Fruit fly (Drosophila melanogaster) whole organism, embryonic: Measurements from ENCODE around the gene CG8507.

ENCODE experiments used
- Abd-B ChIP-seq: fragments of 200-800 bp; sonication (Bioruptor generic); optimal IDR thresholded peaks from 2 replicates; lab custom pipeline; 2018; ENCODE audit warnings: missing biosample characterization, mild to moderate bottlenecking, missing genetic modification characterization, moderate library complexity
- Atf-2 ChIP-seq: fragments of 200-800 bp; sonication (Bioruptor generic); optimal IDR thresholded peaks from 2 replicates; lab custom pipeline; 2016; ENCODE audit warnings: missing biosample characterization, missing genetic modification characterization
- Blimp-1 ChIP-seq: fragments of 200-800 bp; sonication (Bioruptor generic); optimal IDR thresholded peaks from 3 replicates; lab custom pipeline; 2018; ENCODE audit warnings: missing biosample characterization, missing genetic modification characterization, mild to moderate bottlenecking, moderate library complexity, missing genetic modification reagents
- Bteb2 ChIP-seq: fragments of 200-800 bp; sonication (Bioruptor generic); optimal IDR thresholded peaks from 2 replicates; lab custom pipeline; 2016; ENCODE audit warnings: missing biosample characterization, missing genetic modification characterization
- CG10366 ChIP-seq: fragments of 200-800 bp; sonication (Bioruptor generic); IDR thresholded peaks from 2 replicates; pipeline ENCODE4 v1.3.6; 2022; ENCODE audit warnings: missing biosample characterization, missing genetic modification characterization
- CG15073 ChIP-seq: fragments of 200-800 bp; sonication (Bioruptor generic); optimal IDR thresholded peaks from 2 replicates; lab custom pipeline; 2016; ENCODE audit warnings: missing biosample characterization, missing genetic modification characterization
- CG15514 ChIP-seq: fragments of 200-800 bp; sonication (Bioruptor generic); optimal IDR thresholded peaks from 3 replicates; lab custom pipeline; 2017; ENCODE audit warnings: missing biosample characterization, missing genetic modification characterization, mild to moderate bottlenecking, moderate library complexity, missing genetic modification reagents
- CG16815 ChIP-seq: fragments of 200-800 bp; sonication (Bioruptor generic); optimal IDR thresholded peaks from 3 replicates; lab custom pipeline; 2017; ENCODE audit warnings: missing biosample characterization, mild to moderate bottlenecking, missing genetic modification characterization
- CG17361 ChIP-seq: fragments of 200-800 bp; sonication (Bioruptor generic); IDR thresholded peaks from 3 replicates; pipeline ENCODE4 v1.3.6; 2022; ENCODE audit warnings: missing biosample characterization, missing genetic modification characterization
- CG18011 ChIP-seq: fragments of 200-800 bp; sonication (Bioruptor generic); optimal IDR thresholded peaks from 2 replicates; lab custom pipeline; 2017; ENCODE audit warnings: missing biosample characterization, missing genetic modification characterization, mild to moderate bottlenecking, moderate library complexity, missing genotype
- CG1832 ChIP-seq: fragments of 200-800 bp; sonication (Bioruptor generic); optimal IDR thresholded peaks from 2 replicates; lab custom pipeline; 2017; ENCODE audit warnings: missing biosample characterization, mild to moderate bottlenecking, missing genetic modification characterization, inconsistent platforms
- CG3163 ChIP-seq: fragments of 200-800 bp; sonication (Bioruptor generic); optimal IDR thresholded peaks from 3 replicates; lab custom pipeline; 2016; ENCODE audit warnings: missing biosample characterization, missing genetic modification characterization
- CG3281 ChIP-seq: fragments of 200-800 bp; sonication (Bioruptor generic); optimal IDR thresholded peaks from 3 replicates; lab custom pipeline; 2017; ENCODE audit warnings: missing biosample characterization, mild to moderate bottlenecking, missing genetic modification characterization
- CG33213 ChIP-seq: fragments of 200-800 bp; sonication (Bioruptor generic); optimal IDR thresholded peaks from 3 replicates; lab custom pipeline; 2016; ENCODE audit warnings: missing biosample characterization, missing genetic modification characterization
- CG34224 ChIP-seq: fragments of 200-800 bp; sonication (Bioruptor generic); IDR thresholded peaks from 3 replicates; pipeline ENCODE4 v1.3.6; 2022; ENCODE audit warnings: missing biosample characterization, missing genetic modification characterization; ENCODE audit not compliant: partially characterized antibody
- CG3838 ChIP-seq: fragments of 200-800 bp; sonication (Bioruptor generic); optimal IDR thresholded peaks from 3 replicates; lab custom pipeline; 2016; ENCODE audit warnings: missing biosample characterization, missing genetic modification characterization
- CG42726 ChIP-seq: fragments of 200-800 bp; sonication (Bioruptor generic); IDR thresholded peaks from 2 replicates; pipeline ENCODE4 v1.3.6; 2022; ENCODE audit warnings: missing biosample characterization, missing genetic modification characterization; ENCODE audit not compliant: partially characterized antibody
- CG5180 ChIP-seq: fragments of 200-800 bp; sonication (Bioruptor generic); optimal IDR thresholded peaks from 3 replicates; lab custom pipeline; 2017; ENCODE audit warnings: missing biosample characterization, missing genetic modification characterization, mild to moderate bottlenecking, moderate library complexity, missing genetic modification reagents
- CG6272 ChIP-seq: fragments of 200-800 bp; sonication (Bioruptor generic); IDR thresholded peaks from 2 replicates; pipeline ENCODE4 v1.3.6; 2022; ENCODE audit warnings: missing biosample characterization, missing genetic modification characterization
- CG8359 ChIP-seq: fragments of 200-800 bp; sonication (Bioruptor generic); optimal IDR thresholded peaks from 2 replicates; lab custom pipeline; 2017; ENCODE audit warnings: missing biosample characterization, mild to moderate bottlenecking, missing genetic modification characterization, borderline replicate concordance
- CG9437 ChIP-seq: fragments of 200-800 bp; sonication (Bioruptor generic); optimal IDR thresholded peaks from 2 replicates; lab custom pipeline; 2018; ENCODE audit warnings: missing biosample characterization, mild to moderate bottlenecking, missing genetic modification characterization
- CrebB ChIP-seq: fragments of 200-800 bp; sonication (Bioruptor generic); optimal IDR thresholded peaks from 3 replicates; lab custom pipeline; 2018; ENCODE audit warnings: missing biosample characterization, mild to moderate bottlenecking, missing genetic modification characterization
- Eip74EF ChIP-seq, 2 experiments: fragments of 200-800 bp in 1 of 2; fragments of >200 bp in 1 of 2; sonication (Bioruptor generic) in 1 of 2; optimal IDR thresholded peaks; 2 replicates each; lab custom pipeline; 2017 to 2019; ENCODE audit warnings: missing biosample characterization in 2 of 2, missing genetic modification characterization in 2 of 2, mild to moderate bottlenecking in 1 of 2, moderate library complexity in 1 of 2
- Gug ChIP-seq: fragments of 200-800 bp; sonication (Bioruptor generic); IDR thresholded peaks from 4 replicates; pipeline ENCODE4 v1.3.6; 2022; ENCODE audit warnings: missing biosample characterization, missing genetic modification characterization
- Hand ChIP-seq: fragments of 200-800 bp; sonication (Bioruptor generic); optimal IDR thresholded peaks from 2 replicates; lab custom pipeline; 2017; ENCODE audit warnings: mild to moderate bottlenecking, missing biosample characterization, missing genetic modification reagents, missing genetic modification characterization
- Lhr ChIP-seq: fragments of 200-800 bp; sonication (Bioruptor generic); optimal IDR thresholded peaks from 3 replicates; lab custom pipeline; 2017; ENCODE audit warnings: mild to moderate bottlenecking, missing biosample characterization, missing genetic modification reagents, missing genetic modification characterization
- TFAM ChIP-seq: fragments of 200-800 bp; sonication (Bioruptor generic); optimal IDR thresholded peaks from 2 replicates; lab custom pipeline; 2017; ENCODE audit warnings: missing biosample characterization, missing genetic modification characterization, inconsistent platforms
- Trl ChIP-seq, 3 experiments: fragments of >200 bp in 2 of 3; fragments of 200-800 bp in 1 of 3; sonication (Bioruptor generic) in 1 of 3; optimal IDR thresholded peaks; 2 replicates in 1 of 3; 3 replicates in 2 of 3; lab custom pipeline; 2016 to 2017; ENCODE audit warnings: missing biosample characterization in 1 of 3, missing genetic modification characterization in 1 of 3
- ab ChIP-seq: fragments of 200-800 bp; sonication (Bioruptor generic); optimal IDR thresholded peaks from 2 replicates; lab custom pipeline; 2016; ENCODE audit warnings: missing biosample characterization, missing genetic modification characterization
- abd-A ChIP-seq: fragments of 200-800 bp; sonication (Bioruptor generic); optimal IDR thresholded peaks from 3 replicates; lab custom pipeline; 2019; ENCODE audit warnings: missing biosample characterization, mild to moderate bottlenecking, missing genetic modification characterization, moderate library complexity
- al ChIP-seq: fragments of 200-800 bp; sonication (Bioruptor generic); IDR thresholded peaks from 2 replicates; pipeline ENCODE4 v1.3.6; 2022; ENCODE audit warnings: missing biosample characterization, missing genetic modification characterization
- btn ChIP-seq: fragments of 200-800 bp; sonication (Bioruptor generic); optimal IDR thresholded peaks from 2 replicates; lab custom pipeline; 2016; ENCODE audit warnings: missing biosample characterization, missing genetic modification characterization
- cato ChIP-seq: fragments of 200-800 bp; sonication (Bioruptor generic); optimal IDR thresholded peaks from 2 replicates; lab custom pipeline; 2016; ENCODE audit warnings: missing biosample characterization, missing genetic modification characterization, borderline replicate concordance
- chif ChIP-seq, 2 experiments: fragments of 200-800 bp; sonication (Bioruptor generic); optimal IDR thresholded peaks; 3 replicates each; lab custom pipeline; 2016; ENCODE audit warnings: missing biosample characterization in 2 of 2, missing genetic modification characterization in 2 of 2
- dm ChIP-seq: fragments of 200-800 bp; sonication (Bioruptor generic); optimal IDR thresholded peaks from 3 replicates; lab custom pipeline; 2016; ENCODE audit warnings: missing biosample characterization, missing genetic modification characterization
- hbn ChIP-seq: fragments of 200-800 bp; sonication (Bioruptor generic); IDR thresholded peaks from 2 replicates; pipeline ENCODE4 v1.3.6; 2022; ENCODE audit warnings: missing biosample characterization, missing genetic modification characterization; ENCODE audit not compliant: partially characterized antibody
- lbe ChIP-seq: fragments of 200-800 bp; sonication (Bioruptor generic); optimal IDR thresholded peaks from 2 replicates; lab custom pipeline; 2016; ENCODE audit warnings: missing biosample characterization, mild to moderate bottlenecking, missing genetic modification characterization
- nerfin-1 ChIP-seq: fragments of 200-800 bp; sonication (Bioruptor generic); optimal IDR thresholded peaks from 3 replicates; lab custom pipeline; 2019; ENCODE audit warnings: missing biosample characterization, mild to moderate bottlenecking, missing genetic modification characterization, moderate library complexity
- odd ChIP-seq: fragments of 200-800 bp; sonication (Bioruptor generic); optimal IDR thresholded peaks from 2 replicates; lab custom pipeline; 2017; ENCODE audit warnings: missing biosample characterization, mild to moderate bottlenecking, missing genetic modification characterization
- pfk ChIP-seq: fragments of 200-800 bp; sonication (Bioruptor generic); optimal IDR thresholded peaks from 2 replicates; lab custom pipeline; 2018; ENCODE audit warnings: missing biosample characterization, mild to moderate bottlenecking, missing genetic modification characterization, moderate library complexity
- prd ChIP-seq, 3 experiments: fragments of >200 bp in 2 of 3; fragments of 200-800 bp in 1 of 3; sonication (Bioruptor generic) in 1 of 3; optimal IDR thresholded peaks in 2 of 3; IDR thresholded peaks in 1 of 3; 2 replicates in 2 of 3; 3 replicates in 1 of 3; pipeline versions ENCODE4 v1.3.6 to Lab custom; 2017 to 2022; ENCODE audit warnings: missing biosample characterization in 1 of 3, missing genetic modification characterization in 1 of 3
- pum ChIP-seq: fragments of 200-800 bp; sonication (Bioruptor generic); optimal IDR thresholded peaks from 2 replicates; lab custom pipeline; 2016; ENCODE audit warnings: missing biosample characterization, missing genetic modification characterization
- run ChIP-seq: fragments of 200-800 bp; sonication (Bioruptor generic); optimal IDR thresholded peaks from 3 replicates; lab custom pipeline; 2018; ENCODE audit warnings: missing biosample characterization, mild to moderate bottlenecking, missing genetic modification characterization
- sens-2 ChIP-seq: fragments of 200-800 bp; sonication (Bioruptor generic); IDR thresholded peaks from 2 replicates; pipeline ENCODE4 v1.3.6; 2022; ENCODE audit warnings: missing biosample characterization, missing genetic modification characterization
- ttk ChIP-seq: fragments of 200-800 bp; sonication (Bioruptor generic); IDR thresholded peaks from 2 replicates; pipeline ENCODE4 v2.1.2; 2022; ENCODE audit warnings: missing biosample characterization, missing genetic modification characterization
- zen2 ChIP-seq: fragments of 200-800 bp; sonication (Bioruptor generic); IDR thresholded peaks from 3 replicates; pipeline ENCODE4 v1.3.6; 2022; ENCODE audit warnings: missing biosample characterization, missing genetic modification characterization; ENCODE audit not compliant: partially characterized antibody

CG8507 gene

DNA sequence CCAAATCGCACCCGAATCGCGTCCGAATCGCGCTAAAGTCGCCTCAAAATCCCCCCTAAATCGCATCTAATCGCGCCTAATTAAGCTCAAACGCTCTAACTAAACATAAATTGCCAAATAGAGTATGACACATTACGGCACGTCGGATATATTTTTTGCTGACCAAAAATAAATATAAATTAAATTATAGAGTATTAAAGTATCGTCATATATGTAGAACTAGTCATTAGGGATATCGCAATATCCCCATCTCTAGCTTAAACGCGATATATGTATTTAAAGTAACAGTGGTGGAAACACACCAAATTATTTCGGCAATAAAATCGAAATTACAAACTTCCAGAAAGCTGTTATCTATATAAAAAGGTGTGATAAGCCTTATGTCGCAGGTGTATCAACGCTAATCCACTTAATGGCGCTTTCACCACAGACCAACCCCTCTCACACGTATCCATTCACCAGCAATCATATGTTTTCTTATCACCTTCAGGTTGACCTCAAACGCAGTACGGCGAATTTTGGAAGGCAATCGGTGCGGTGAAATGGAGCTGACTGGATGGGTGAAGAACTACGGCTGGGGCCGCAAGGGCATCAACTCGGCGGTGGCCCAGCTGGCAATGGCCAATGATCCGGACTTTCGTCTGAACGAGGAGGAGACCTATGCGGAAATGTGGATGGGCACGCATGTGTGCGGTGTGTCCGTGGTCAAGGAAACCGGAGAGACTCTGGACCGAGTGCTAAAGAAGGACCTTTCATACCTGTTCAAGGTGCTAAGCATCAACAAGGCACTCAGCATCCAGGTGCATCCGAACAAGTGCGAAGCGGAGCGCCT lies 31.7 kb upstream of the CG8507 start, which contains the start of gene Mpi (continued):
- TF ChIP-seq CG17361 (GFP tag; lab: Robert Waterston, UW) (no peak; the same call in 1 of the 3 replicates), CG3163 (GFP tag; lab: Kevin White, UChicago) (no peak), CG34224 (GFP tag; lab: Robert Waterston, UW) (peak; percentile 42; the same call in 1 of the 3 replicates), zen2 (no peak), CG3281 (GFP tag; lab: Kevin White, UChicago) (peak; percentile 33), dm (GFP tag; lab: Kevin White, UChicago) (no peak), CG18011 (GFP tag; lab: Kevin White, UChicago) (no peak), CG15514 (GFP tag; lab: Kevin White, UChicago) (peak; percentile 43), Abd-B (GFP tag; lab: Kevin White, UChicago) (no peak), odd (GFP tag; lab: Kevin White, UChicago) (no peak), btn (GFP tag; lab: Kevin White, UChicago) (no peak), Eip74EF (GFP tag; optimal IDR thresholded peaks at IDR 0.05; lab: Kevin White, UChicago) (no peak), CG9437 (no peak), Blimp-1 (GFP tag; lab: Kevin White, UChicago) (no peak), lbe (peak; percentile 51), chif (GFP tag; optimal IDR thresholded peaks at IDR 0.05; lab: Kevin White, UChicago) (no peak), ab (GFP tag; lab: Kevin White, UChicago) (no peak), CG6272 (GFP tag; lab: Robert Waterston, UW) (no peak), ttk (no peak), CG8359 (GFP tag; lab: Kevin White, UChicago) (peak; percentile 100), CG3838 (no peak), Atf-2 (GFP tag; lab: Kevin White, UChicago) (no peak), CG5180 (GFP tag; lab: Kevin White, UChicago) (no peak), pfk (GFP tag; lab: Kevin White, UChicago) (no peak), TFAM (GFP tag; lab: Kevin White, UChicago) (no peak), CG16815 (GFP tag; lab: Kevin White, UChicago) (no peak), sens-2 (no peak), CG10366 (peak; percentile 13; the same call in 1 of the 2 replicates), CG1832 (GFP tag; lab: Kevin White, UChicago) (no peak), nerfin-1 (tag; lab: Kevin White, UChicago) (peak; percentile 8), Bteb2 (GFP tag; lab: Kevin White, UChicago) (no peak), CG42726 (GFP tag; lab: Robert Waterston, UW) (no peak), Hand (GFP tag; lab: Kevin White, UChicago) (peak; percentile 21), cato (GFP tag; lab: Kevin White, UChicago) (no peak), prd (optimal IDR thresholded peaks at IDR 0.05; lab: Kevin White, UChicago) (no peak), prd (GFP tag; IDR thresholded peaks at IDR 0.05; lab: Robert Waterston, UW) (0 out of 3 replicates have a peak, but pooled peaks have one; percentile 15), pum (no peak), CrebB (tag; lab: Kevin White, UChicago) (peak; percentile 25), al (GFP tag; lab: Robert Waterston, UW) (no peak), run (tag; lab: Kevin White, UChicago) (no peak), CG15073 (GFP tag; lab: Kevin White, UChicago) (no peak), hbn (GFP tag; lab: Robert Waterston, UW) (peak; percentile 43; the same call in 1 of the 2 replicates), Trl (optimal IDR thresholded peaks at IDR 0.05; lab: Kevin White, UChicago) (no peak), Trl (GFP tag; optimal IDR thresholded peaks at IDR 0.05; lab: Kevin White, UChicago) (no peak), Lhr (no peak), CG33213 (no peak), Gug (no peak), abd-A (tag; lab: Kevin White, UChicago) (no peak)
